Worm (Caenorhabditis elegans) whole organism, midembryonic: ENCODE measurements around the gene F59B10.3.

Source experiments
- T22C8.4 ChIP-seq: fragments of 200-800 bp; sonication (Bioruptor generic); IDR thresholded peaks from 2 replicates; pipeline ENCODE4 v1.3.6; 2022; ENCODE audit warnings: missing genetic modification characterization, missing compliant biosample characterization
- flt-1 ChIP-seq: fragments of 200-800 bp; sonication (Bioruptor generic); IDR thresholded peaks from 2 replicates; pipeline ENCODE4 v1.3.6; 2022; ENCODE audit warnings: missing genetic modification characterization, missing compliant biosample characterization
- med-1 ChIP-seq: sonication (generic microtip); optimal IDR thresholded peaks from 2 replicates; lab custom pipeline; 2017; ENCODE audit warnings: missing genetic modification characterization, mild to moderate bottlenecking, missing compliant biosample characterization, antibody characterized with exemption, missing genetic modification reagents; ENCODE audit not compliant: insufficient read depth
- ref-1 ChIP-seq: fragments of 200-800 bp; sonication (Bioruptor generic); conservative IDR thresholded peaks from 2 replicates; pipeline ENCODE4 v1.3.6; 2022; ENCODE audit warnings: missing genetic modification reagents, missing genetic modification characterization, missing compliant biosample characterization
- tab-1 ChIP-seq: fragments of 200-800 bp; sonication (Bioruptor generic); IDR thresholded peaks from 2 replicates; pipeline ENCODE4 v1.3.6; 2022; ENCODE audit warnings: missing genetic modification characterization, missing compliant biosample characterization
- ztf-23 ChIP-seq: fragments of 200-800 bp; sonication (Bioruptor generic); IDR thresholded peaks from 2 replicates; pipeline ENCODE4 v1.3.6; 2022; ENCODE audit warnings: missing genetic modification reagents, missing genetic modification characterization, missing compliant biosample characterization

ce11 chrII:10490329-10490728 is 20.0 kb upstream of the F59B10.3 start, which contains the start of gene clec-61:
- TF ChIP-seq ref-1 (GFP tag; lab: Robert Waterston, UW) (no peak), flt-1 (GFP tag; lab: Robert Waterston, UW) (no peak), tab-1 (GFP tag; lab: Robert Waterston, UW) (no peak), T22C8.4 (GFP tag; lab: Robert Waterston, UW) (no peak), med-1 (no peak), ztf-23 (GFP tag; lab: Robert Waterston, UW) (no peak)
